Worm (Caenorhabditis elegans): Measurements from ENCODE around the gene fkb-1.
A peak's percentile ranks its signal among the peaks of the same experiment; 100 is the strongest.

fkb-1 gene

ce11 chrIV:11053652-11054317 lies 17.4 kb downstream of the fkb-1 start, which contains the start of the genes F36H1.12 and lin-3:
Gene F36H1.12 (minus strand): TSS chrIV:11053702.
Gene lin-3 (plus strand): TSS chrIV:11054308.
- TF ChIP-seq pax-1 (tag; optimal IDR thresholded peaks at IDR 0.05) (no peak), hlh-30 (tag; optimal IDR thresholded peaks at IDR 0.05; ENCODE audit: insufficient read depth) (no peak), T23F11.4 (GFP tag; optimal IDR thresholded peaks at IDR 0.05) (no peak), unc-3 (GFP tag; conservative IDR thresholded peaks at IDR 0.05) (no peak), unc-3 (tag; optimal IDR thresholded peaks at IDR 0.05) (no peak), gmeb-2 (tag; optimal IDR thresholded peaks at IDR 0.05) (no peak), hlh-8 (tag; optimal IDR thresholded peaks at IDR 0.05) (no peak), ceh-22 (tag; optimal IDR thresholded peaks at IDR 0.05) (no peak), Y22D7AL.16 (tag; optimal IDR thresholded peaks at IDR 0.05) (no peak), lim-6 (tag; optimal IDR thresholded peaks at IDR 0.05) (no peak), dmd-4 (tag; optimal IDR thresholded peaks at IDR 0.05; ENCODE audit: borderline replicate concordance) (no peak)

ce11 chrIV:11062984-11063613 lies 26.7 kb downstream of the fkb-1 start:
- no peak for TF ChIP-seq ceh-48 (tag; optimal IDR thresholded peaks at IDR 0.05)
- TF ChIP-seq pha-4 (tag; optimal IDR thresholded peaks at IDR 0.05): no peak
- TF ChIP-seq hlh-13 (GFP tag; optimal IDR thresholded peaks at IDR 0.05): no peak
- no peak for TF ChIP-seq hlh-30 (tag; optimal IDR thresholded peaks at IDR 0.05; ENCODE audit: insufficient read depth)
- TF ChIP-seq che-1 (tag; optimal IDR thresholded peaks at IDR 0.05): no peak

- TF ChIP-seq ceh-18 (tag; optimal IDR thresholded peaks at IDR 0.05) (peak; percentile 30), unc-55 (GFP tag; optimal IDR thresholded peaks at IDR 0.05) (peak; percentile 88), hlh-6 (tag; optimal IDR thresholded peaks at IDR 0.05) (no peak), nfya-1 (tag; optimal IDR thresholded peaks at IDR 0.05) (peak; percentile 77), pros-1 (tag; optimal IDR thresholded peaks at IDR 0.05) (no peak)
Measured at ce11 chrIV:11063962-11064361, 27.6 kb downstream of the fkb-1 start, which contains the start of gene ttr-16. Gene ttr-16 (minus strand): TSS chrIV:11064137.

ce11 chrIV:11067003-11067402 lies 30.6 kb downstream of the fkb-1 start, which contains the start of gene ttr-17:
Gene ttr-17 (minus strand): TSS chrIV:11067026.
- TF ChIP-seq ceh-18 (tag; optimal IDR thresholded peaks at IDR 0.05) (peak; percentile 51), ceh-2 (tag; optimal IDR thresholded peaks at IDR 0.05) (no peak)

- peak; percentile 81 for TF ChIP-seq rnt-1 (tag; optimal IDR thresholded peaks at IDR 0.05)
- no peak for TF ChIP-seq odd-2 (tag; optimal IDR thresholded peaks at IDR 0.05)
- no peak for TF ChIP-seq Y22D7AL.16 (tag; optimal IDR thresholded peaks at IDR 0.05)
- TF ChIP-seq nfya-1 (tag; optimal IDR thresholded peaks at IDR 0.05): peak; percentile 47
- no peak for TF ChIP-seq ceh-31 (tag; optimal IDR thresholded peaks at IDR 0.05)
- TF ChIP-seq hlh-30 (tag; optimal IDR thresholded peaks at IDR 0.05; ENCODE audit: insufficient read depth): peak; percentile 55
- TF ChIP-seq pros-1 (tag; optimal IDR thresholded peaks at IDR 0.05): no peak
- no peak for TF ChIP-seq ets-4 (tag; optimal IDR thresholded peaks at IDR 0.05)
- TF ChIP-seq unc-55 (GFP tag; optimal IDR thresholded peaks at IDR 0.05): peak; percentile 100
- TF ChIP-seq ceh-18 (tag; optimal IDR thresholded peaks at IDR 0.05): peak; percentile 68
- no peak for TF ChIP-seq pax-1 (tag; optimal IDR thresholded peaks at IDR 0.05)
Measured at ce11 chrIV:11068314-11068713, 31.9 kb downstream of the fkb-1 start.

- peak; percentile 42 for TF ChIP-seq pat-9 (tag; optimal IDR thresholded peaks at IDR 0.05)
- TF ChIP-seq lin-11 (tag; optimal IDR thresholded peaks at IDR 0.05): peak; percentile 46
- TF ChIP-seq npax-4 (tag; optimal IDR thresholded peaks at IDR 0.05): peak; percentile 30
- peak; percentile 29 for TF ChIP-seq ztf-16 (tag; optimal IDR thresholded peaks at IDR 0.05)
- TF ChIP-seq madf-2 (tag; optimal IDR thresholded peaks at IDR 0.05): peak; percentile 57
- TF ChIP-seq hlh-13 (GFP tag; optimal IDR thresholded peaks at IDR 0.05): peak; percentile 72
- TF ChIP-seq dmd-4 (tag; optimal IDR thresholded peaks at IDR 0.05; ENCODE audit: borderline replicate concordance): peak; percentile 70
- TF ChIP-seq che-1 (tag; optimal IDR thresholded peaks at IDR 0.05): peak; percentile 45
Measured at ce11 chrIV:11070895-11071294, 34.5 kb downstream of the fkb-1 start.

All from whole organism, late embryonic.